Worm (Caenorhabditis elegans) whole organism, L3 larva: ENCODE results near the gene C36C5.15.

ENCODE experiments used
- fkh-10 ChIP-seq: sonication (generic microtip); optimal IDR thresholded peaks from 2 replicates; lab custom pipeline; 2017; ENCODE audit warnings: missing biosample characterization, missing genetic modification reagents, missing genetic modification characterization
- jun-1 ChIP-seq: fragments of 150-350 bp; optimal IDR thresholded peaks from 2 replicates; lab custom pipeline; 2014; ENCODE audit warnings: missing biosample characterization, missing genetic modification reagents, missing genetic modification characterization
- mdl-1 ChIP-seq: fragments of 150-350 bp; optimal IDR thresholded peaks from 2 replicates; lab custom pipeline; 2014; ENCODE audit warnings: missing biosample characterization, missing genetic modification characterization
- nhr-237 ChIP-seq: fragments of 150-350 bp; optimal IDR thresholded peaks from 2 replicates; lab custom pipeline; 2014; ENCODE audit warnings: missing biosample characterization, missing genetic modification characterization
- nhr-25 ChIP-seq: sonication (generic microtip); optimal IDR thresholded peaks from 2 replicates; lab custom pipeline; 2017; ENCODE audit warnings: missing biosample characterization, missing genetic modification characterization
- nhr-76 ChIP-seq: fragments of 150-350 bp; sonication (generic microtip); optimal IDR thresholded peaks from 5 replicates; lab custom pipeline; 2014; ENCODE audit warnings: missing biosample characterization, missing genetic modification characterization
- skn-1 ChIP-seq: fragments of 150-350 bp; optimal IDR thresholded peaks from 2 replicates; lab custom pipeline; 2014; ENCODE audit warnings: missing biosample characterization, missing genetic modification characterization

- TF ChIP-seq skn-1 (tag; lab: Kevin White, UChicago) = no peak
- TF ChIP-seq jun-1 = no peak
- TF ChIP-seq nhr-237 = no peak
- no peak for TF ChIP-seq mdl-1 (tag; lab: Kevin White, UChicago)
- no peak for TF ChIP-seq nhr-76 (tag; lab: Kevin White, UChicago)
- no peak for TF ChIP-seq nhr-25
- no peak for TF ChIP-seq fkh-10 (GFP tag; lab: Kevin White, UChicago)
Observed at ce11 chrV:3204433-3204832, 35.9 kb upstream of the C36C5.15 start.
